Worm (Caenorhabditis elegans): ENCODE data around the gene srg-50.

Gene srg-50

ce11 chrIV:7075063-7075462 is at the start of gene srg-50:
Gene srg-50, minus strand, starts transcription at chrIV:7075163.
- no peak for TF ChIP-seq ztf-29 (GFP tag; IDR thresholded peaks at IDR 0.05)
- TF ChIP-seq klf-2 (GFP tag; conservative IDR thresholded peaks at IDR 0.05) = no peak
- TF ChIP-seq flt-1 (GFP tag; IDR thresholded peaks at IDR 0.05) = no peak
- no peak for TF ChIP-seq cog-1 (tag; optimal IDR thresholded peaks at IDR 0.05)
- no peak for TF ChIP-seq med-1 (GFP tag; optimal IDR thresholded peaks at IDR 0.05; ENCODE audit: insufficient read depth)
- TF ChIP-seq ref-1 (GFP tag; conservative IDR thresholded peaks at IDR 0.05) = no peak
- no peak for TF ChIP-seq ztf-23 (GFP tag; IDR thresholded peaks at IDR 0.05)
- no peak for TF ChIP-seq tab-1 (GFP tag; IDR thresholded peaks at IDR 0.05)
- no peak for TF ChIP-seq T22C8.4 (GFP tag; IDR thresholded peaks at IDR 0.05)

ce11 chrIV:7121313-7122055 is 46.5 kb upstream of the srg-50 start, which contains the start of the genes C34D4.10 and str-48:
Gene C34D4.10, minus strand, starts transcription at chrIV:7121413.
Gene str-48, plus strand, starts transcription at chrIV:7122005.
- TF ChIP-seq ref-1 (GFP tag; conservative IDR thresholded peaks at IDR 0.05) (no peak), klf-2 (GFP tag; conservative IDR thresholded peaks at IDR 0.05) (no peak), cog-1 (tag; optimal IDR thresholded peaks at IDR 0.05) (no peak), med-1 (GFP tag; optimal IDR thresholded peaks at IDR 0.05; ENCODE audit: insufficient read depth) (no peak), ztf-23 (GFP tag; IDR thresholded peaks at IDR 0.05) (no peak), T22C8.4 (GFP tag; IDR thresholded peaks at IDR 0.05) (no peak), tab-1 (GFP tag; IDR thresholded peaks at IDR 0.05) (no peak), ztf-29 (GFP tag; IDR thresholded peaks at IDR 0.05) (no peak), flt-1 (GFP tag; IDR thresholded peaks at IDR 0.05) (no peak)

ce11 chrIV:7114599-7114998 is 39.6 kb upstream of the srg-50 start, which contains the start of gene nas-8:
Gene nas-8, plus strand, starts transcription at chrIV:7114899.
- TF ChIP-seq T22C8.4 (GFP tag; IDR thresholded peaks at IDR 0.05) = no peak
- TF ChIP-seq ref-1 (GFP tag; conservative IDR thresholded peaks at IDR 0.05) = no peak
- TF ChIP-seq tab-1 (GFP tag; IDR thresholded peaks at IDR 0.05) = no peak
- TF ChIP-seq med-1 (GFP tag; optimal IDR thresholded peaks at IDR 0.05; ENCODE audit: insufficient read depth) = no peak

ce11 chrIV:7111354-7111753 is 36.4 kb upstream of the srg-50 start, which contains the start of the genes ZC477.7 and ssq-3:
Gene ZC477.7, minus strand, starts transcription at chrIV:7111454.
Gene ssq-3, plus strand, starts transcription at chrIV:7111604.
- no peak for TF ChIP-seq flt-1 (GFP tag; IDR thresholded peaks at IDR 0.05)
- no peak for TF ChIP-seq tab-1 (GFP tag; IDR thresholded peaks at IDR 0.05)
- TF ChIP-seq ztf-29 (GFP tag; IDR thresholded peaks at IDR 0.05) = no peak
- no peak for TF ChIP-seq T22C8.4 (GFP tag; IDR thresholded peaks at IDR 0.05)
- no peak for TF ChIP-seq med-1 (GFP tag; optimal IDR thresholded peaks at IDR 0.05; ENCODE audit: insufficient read depth)
- TF ChIP-seq ref-1 (GFP tag; conservative IDR thresholded peaks at IDR 0.05) = no peak
- TF ChIP-seq cog-1 (tag; optimal IDR thresholded peaks at IDR 0.05) = no peak
- no peak for TF ChIP-seq ztf-23 (GFP tag; IDR thresholded peaks at IDR 0.05)
- no peak for TF ChIP-seq klf-2 (GFP tag; conservative IDR thresholded peaks at IDR 0.05)

ce11 chrIV:7107893-7108292 is 32.9 kb upstream of the srg-50 start, which contains the start of gene ZC477.2:
Gene ZC477.2, plus strand, starts transcription at chrIV:7108193.
- TF ChIP-seq cog-1 (tag; optimal IDR thresholded peaks at IDR 0.05) (no peak), T22C8.4 (GFP tag; IDR thresholded peaks at IDR 0.05) (no peak), tab-1 (GFP tag; IDR thresholded peaks at IDR 0.05) (no peak), flt-1 (GFP tag; IDR thresholded peaks at IDR 0.05) (no peak), ztf-29 (GFP tag; IDR thresholded peaks at IDR 0.05) (no peak), klf-2 (GFP tag; conservative IDR thresholded peaks at IDR 0.05) (no peak), ztf-23 (GFP tag; IDR thresholded peaks at IDR 0.05) (no peak), ref-1 (GFP tag; conservative IDR thresholded peaks at IDR 0.05) (no peak), med-1 (GFP tag; optimal IDR thresholded peaks at IDR 0.05; ENCODE audit: insufficient read depth) (no peak)

ce11 chrIV:7103211-7103679 is 28.3 kb upstream of the srg-50 start, which contains the start of the genes rde-8 and ZC477.3:
Gene rde-8, minus strand, starts transcription at chrIV:7103261.
Gene ZC477.3, plus strand, starts transcription at chrIV:7103492.
- TF ChIP-seq tab-1 (GFP tag; IDR thresholded peaks at IDR 0.05) = no peak
- 0 out of 2 replicates have a peak, but pooled peaks have one; percentile 12 for TF ChIP-seq T22C8.4 (GFP tag; IDR thresholded peaks at IDR 0.05)
- no peak for TF ChIP-seq med-1 (GFP tag; optimal IDR thresholded peaks at IDR 0.05; ENCODE audit: insufficient read depth)
- TF ChIP-seq klf-2 (GFP tag; conservative IDR thresholded peaks at IDR 0.05) = no peak
- TF ChIP-seq flt-1 (GFP tag; IDR thresholded peaks at IDR 0.05) = no peak
- no peak for TF ChIP-seq cog-1 (tag; optimal IDR thresholded peaks at IDR 0.05)
- TF ChIP-seq ztf-23 (GFP tag; IDR thresholded peaks at IDR 0.05) = no peak
- TF ChIP-seq ztf-29 (GFP tag; IDR thresholded peaks at IDR 0.05) = no peak

- TF ChIP-seq cog-1 (tag; optimal IDR thresholded peaks at IDR 0.05) (peak; percentile 29), klf-2 (GFP tag; conservative IDR thresholded peaks at IDR 0.05) (no peak)
These were observed 24.4 kb upstream of the srg-50 start for ce11 chrIV:7099377-7099776.

ce11 chrIV:7098509-7099065 is 23.6 kb upstream of the srg-50 start, which contains the start of gene ZC477.4:
Gene ZC477.4, minus strand, starts transcription at chrIV:7098784.
- TF ChIP-seq tab-1 (GFP tag; IDR thresholded peaks at IDR 0.05) (no peak), ztf-29 (GFP tag; IDR thresholded peaks at IDR 0.05) (no peak), flt-1 (GFP tag; IDR thresholded peaks at IDR 0.05) (no peak), cog-1 (tag; optimal IDR thresholded peaks at IDR 0.05) (no peak), med-1 (GFP tag; optimal IDR thresholded peaks at IDR 0.05; ENCODE audit: insufficient read depth) (no peak), ref-1 (GFP tag; conservative IDR thresholded peaks at IDR 0.05) (no peak), klf-2 (GFP tag; conservative IDR thresholded peaks at IDR 0.05) (no peak), T22C8.4 (GFP tag; IDR thresholded peaks at IDR 0.05) (no peak), ztf-23 (GFP tag; IDR thresholded peaks at IDR 0.05) (no peak)

ce11 chrIV:7097450-7097849 is 22.5 kb upstream of the srg-50 start:
- no peak for TF ChIP-seq klf-2 (GFP tag; conservative IDR thresholded peaks at IDR 0.05)
- TF ChIP-seq ztf-29 (GFP tag; IDR thresholded peaks at IDR 0.05) = no peak
- TF ChIP-seq med-1 (GFP tag; optimal IDR thresholded peaks at IDR 0.05; ENCODE audit: insufficient read depth) = no peak
- TF ChIP-seq flt-1 (GFP tag; IDR thresholded peaks at IDR 0.05) = no peak
- TF ChIP-seq cog-1 (tag; optimal IDR thresholded peaks at IDR 0.05) = no peak
- no peak for TF ChIP-seq ztf-23 (GFP tag; IDR thresholded peaks at IDR 0.05)
- no peak for TF ChIP-seq T22C8.4 (GFP tag; IDR thresholded peaks at IDR 0.05)
